Worm (Caenorhabditis elegans) whole organism, L3 larva: ENCODE results near the gene vab-3.

Experiments
- R02D3.7 ChIP-seq: fragments of 150-350 bp; optimal IDR thresholded peaks from 2 replicates; lab custom pipeline; 2014; ENCODE audit warnings: missing biosample characterization, missing genetic modification characterization
- ZK546.5 ChIP-seq: sonication (generic microtip); optimal IDR thresholded peaks from 2 replicates; lab custom pipeline; 2017; ENCODE audit warnings: missing biosample characterization, missing genetic modification characterization
- aly-2 ChIP-seq: fragments of 150-350 bp; optimal IDR thresholded peaks from 2 replicates; lab custom pipeline; 2014; ENCODE audit warnings: missing biosample characterization, missing genetic modification characterization
- ama-1 ChIP-seq: fragments of 150-350 bp; optimal IDR thresholded peaks from 2 replicates; lab custom pipeline; 2018
- ceh-16 ChIP-seq: sonication (generic microtip); optimal IDR thresholded peaks from 2 replicates; lab custom pipeline; 2017; ENCODE audit warnings: missing biosample characterization, missing genetic modification characterization
- ceh-82 ChIP-seq: fragments of 150-350 bp; optimal IDR thresholded peaks from 2 replicates; lab custom pipeline; 2014; ENCODE audit warnings: missing biosample characterization, missing genetic modification characterization
- ceh-9 ChIP-seq: sonication (generic microtip); optimal IDR thresholded peaks from 2 replicates; lab custom pipeline; 2018; ENCODE audit warnings: missing biosample characterization, missing genetic modification characterization
- egl-5 ChIP-seq: fragments of 150-350 bp; optimal IDR thresholded peaks from 2 replicates; lab custom pipeline; 2017; ENCODE audit warnings: missing biosample characterization, missing genetic modification reagents, missing genetic modification characterization, inconsistent platforms
- elt-1 ChIP-seq: fragments of 150-350 bp; optimal IDR thresholded peaks from 2 replicates; lab custom pipeline; 2014; ENCODE audit warnings: missing biosample characterization, missing genetic modification characterization
- elt-2 ChIP-seq: sonication (generic microtip); optimal IDR thresholded peaks from 2 replicates; lab custom pipeline; 2016; ENCODE audit warnings: missing genetic modification reagents, mild to moderate bottlenecking, missing genetic modification characterization, missing compliant biosample characterization
- fkh-2 ChIP-seq: fragments of 150-350 bp; optimal IDR thresholded peaks from 2 replicates; lab custom pipeline; 2014; ENCODE audit warnings: missing biosample characterization, missing genetic modification reagents, missing genetic modification characterization
- hmg-11 ChIP-seq: sonication (generic microtip); optimal IDR thresholded peaks from 2 replicates; lab custom pipeline; 2016; ENCODE audit warnings: missing genetic modification characterization, missing compliant biosample characterization
- lin-15B ChIP-seq: fragments of 150-350 bp; optimal IDR thresholded peaks from 2 replicates; lab custom pipeline; 2014; ENCODE audit warnings: missing biosample characterization, missing genetic modification characterization
- lin-39 ChIP-seq: fragments of 150-350 bp; optimal IDR thresholded peaks from 2 replicates; lab custom pipeline; 2018; ENCODE audit warnings: missing biosample characterization, missing genetic modification reagents, missing genetic modification characterization
- lsy-12 ChIP-seq: sonication (generic microtip); optimal IDR thresholded peaks from 2 replicates; lab custom pipeline; 2016; ENCODE audit warnings: mild to moderate bottlenecking, missing genetic modification characterization, missing compliant biosample characterization
- mdl-1 ChIP-seq: fragments of 150-350 bp; optimal IDR thresholded peaks from 2 replicates; lab custom pipeline; 2014; ENCODE audit warnings: missing biosample characterization, missing genetic modification characterization
- mml-1 ChIP-seq: fragments of 150-350 bp; sonication (generic microtip); optimal IDR thresholded peaks from 3 replicates; lab custom pipeline; 2014; ENCODE audit warnings: missing biosample characterization, missing genetic modification characterization
- nhr-11 ChIP-seq: fragments of 150-350 bp; optimal IDR thresholded peaks from 2 replicates; lab custom pipeline; 2014; ENCODE audit warnings: missing biosample characterization, missing genetic modification characterization
- nhr-12 ChIP-seq: fragments of 150-350 bp; optimal IDR thresholded peaks from 2 replicates; lab custom pipeline; 2014; ENCODE audit warnings: missing biosample characterization, missing genetic modification characterization
- nhr-23 ChIP-seq: fragments of 150-350 bp; optimal IDR thresholded peaks from 2 replicates; lab custom pipeline; 2014; ENCODE audit warnings: missing biosample characterization, missing genetic modification reagents, missing genetic modification characterization
- nhr-237 ChIP-seq: fragments of 150-350 bp; optimal IDR thresholded peaks from 2 replicates; lab custom pipeline; 2014; ENCODE audit warnings: missing biosample characterization, missing genetic modification characterization
- nhr-43 ChIP-seq: sonication (generic microtip); optimal IDR thresholded peaks from 2 replicates; lab custom pipeline; 2016; ENCODE audit warnings: mild to moderate bottlenecking, missing genetic modification characterization, missing compliant biosample characterization; ENCODE audit not compliant: poor library complexity, severe bottlenecking
- nhr-67 ChIP-seq: fragments of 150-350 bp; optimal IDR thresholded peaks from 2 replicates; lab custom pipeline; 2014; ENCODE audit warnings: missing biosample characterization, missing genetic modification characterization
- pha-4 ChIP-seq: fragments of 150-350 bp; optimal IDR thresholded peaks from 2 replicates; lab custom pipeline; 2014; ENCODE audit warnings: missing biosample characterization, missing genetic modification reagents, missing genetic modification characterization
- pqm-1 ChIP-seq: fragments of 150-350 bp; optimal IDR thresholded peaks from 2 replicates; lab custom pipeline; 2017; ENCODE audit warnings: missing biosample characterization, missing genetic modification characterization, inconsistent platforms
- sea-2 ChIP-seq: fragments of 150-350 bp; sonication (generic microtip); optimal IDR thresholded peaks from 4 replicates; lab custom pipeline; 2014; ENCODE audit warnings: missing biosample characterization, missing genetic modification reagents, missing genetic modification characterization
- skn-1 ChIP-seq: fragments of 150-350 bp; optimal IDR thresholded peaks from 2 replicates; lab custom pipeline; 2014; ENCODE audit warnings: missing biosample characterization, missing genetic modification characterization
- tbx-2 ChIP-seq: sonication (generic microtip); optimal IDR thresholded peaks from 2 replicates; lab custom pipeline; 2016; ENCODE audit warnings: mild to moderate bottlenecking, missing genetic modification characterization, missing compliant biosample characterization
- unc-39 ChIP-seq: sonication (generic microtip); optimal IDR thresholded peaks from 4 replicates; lab custom pipeline; 2017; ENCODE audit warnings: missing biosample characterization, missing genetic modification characterization
- ztf-11 ChIP-seq: fragments of 150-350 bp; optimal IDR thresholded peaks from 2 replicates; lab custom pipeline; 2014; ENCODE audit warnings: missing biosample characterization, missing genetic modification characterization

vab-3 gene

ce11 chrX:10527414-10527813, 27.7 kb downstream of the vab-3 start:
- TF ChIP-seq ztf-11 (tag; lab: Kevin White, UChicago) (no peak), sea-2 (GFP tag; lab: Kevin White, UChicago) (no peak), elt-1 (tag; lab: Kevin White, UChicago) (no peak), nhr-237 (tag; lab: Kevin White, UChicago) (no peak), elt-2 (tag; lab: Kevin White, UChicago) (peak; percentile 73), lin-39 (tag; lab: Kevin White, UChicago) (no peak), fkh-2 (tag; lab: Kevin White, UChicago) (no peak), skn-1 (tag; lab: Kevin White, UChicago) (no peak), mml-1 (tag; lab: Kevin White, UChicago) (no peak), ceh-9 (tag; lab: Kevin White, UChicago) (no peak), R02D3.7 (tag; lab: Kevin White, UChicago) (no peak), pqm-1 (tag; lab: Kevin White, UChicago) (peak; percentile 45), ceh-82 (tag; lab: Kevin White, UChicago) (no peak), nhr-11 (tag; lab: Kevin White, UChicago) (no peak), unc-39 (tag; lab: Kevin White, UChicago) (no peak), pha-4 (tag; lab: Kevin White, UChicago) (peak; percentile 10), ceh-16 (tag; lab: Kevin White, UChicago) (no peak), nhr-43 (tag; lab: Kevin White, UChicago) (no peak)
- TF ChIP-seq, all 47 proteins: peak for 3

ce11 chrX:10528993-10529392, 29.3 kb downstream of the vab-3 start, which contains the start of the genes F14F3.5 and slcf-1:
TSS of gene F14F3.5 (minus strand) at chrX:10529226.
TSS of gene slcf-1 (plus strand) at chrX:10529294.
- TF ChIP-seq nhr-12 (tag; lab: Kevin White, UChicago) (no peak), pqm-1 (tag; lab: Kevin White, UChicago) (peak; percentile 53), ceh-82 (tag; lab: Kevin White, UChicago) (no peak), ceh-16 (tag; lab: Kevin White, UChicago) (no peak), elt-2 (tag; lab: Kevin White, UChicago) (peak; percentile 83)

- TF ChIP-seq tbx-2 (tag; lab: Kevin White, UChicago) = no peak
- peak; percentile 86 for TF ChIP-seq skn-1 (tag; lab: Kevin White, UChicago)
- no peak for TF ChIP-seq aly-2
- no peak for TF ChIP-seq mdl-1 (tag; lab: Kevin White, UChicago)
- TF ChIP-seq lsy-12 (tag; lab: Kevin White, UChicago) = no peak
- TF ChIP-seq nhr-67 (tag; lab: Kevin White, UChicago) = no peak
- no peak for TF ChIP-seq hmg-11 (tag; lab: Kevin White, UChicago)
- TF ChIP-seq egl-5 (tag; lab: Kevin White, UChicago) = no peak
- TF ChIP-seq pqm-1 (tag; lab: Kevin White, UChicago) = peak; percentile 44
- TF ChIP-seq ama-1 = no peak
- peak; percentile 92 for TF ChIP-seq elt-2 (tag; lab: Kevin White, UChicago)
- TF ChIP-seq lin-39 (tag; lab: Kevin White, UChicago) = no peak
- no peak for TF ChIP-seq ZK546.5
Measured at ce11 chrX:10532180-10532833, 32.6 kb downstream of the vab-3 start.

- TF ChIP-seq elt-2 (tag; lab: Kevin White, UChicago) (peak; percentile 63), pqm-1 (tag; lab: Kevin White, UChicago) (peak; percentile 41), pha-4 (tag; lab: Kevin White, UChicago) (no peak), nhr-23 (tag; lab: Kevin White, UChicago) (no peak), nhr-237 (tag; lab: Kevin White, UChicago) (no peak)
Measured at ce11 chrX:10533447-10533846, 33.8 kb downstream of the vab-3 start, which contains the start of gene glo-3. TSS of gene glo-3 (plus strand) at chrX:10533699.

- peak; percentile 45 for TF ChIP-seq elt-2 (tag; lab: Kevin White, UChicago)
- peak; percentile 37 for TF ChIP-seq pqm-1 (tag; lab: Kevin White, UChicago)
- no peak for TF ChIP-seq lin-15B (tag; lab: Kevin White, UChicago)
Measured at ce11 chrX:10534625-10535244, 35.0 kb downstream of the vab-3 start.
